Fruit fly (Drosophila melanogaster): ENCODE data around the gene aop.

DNA sequence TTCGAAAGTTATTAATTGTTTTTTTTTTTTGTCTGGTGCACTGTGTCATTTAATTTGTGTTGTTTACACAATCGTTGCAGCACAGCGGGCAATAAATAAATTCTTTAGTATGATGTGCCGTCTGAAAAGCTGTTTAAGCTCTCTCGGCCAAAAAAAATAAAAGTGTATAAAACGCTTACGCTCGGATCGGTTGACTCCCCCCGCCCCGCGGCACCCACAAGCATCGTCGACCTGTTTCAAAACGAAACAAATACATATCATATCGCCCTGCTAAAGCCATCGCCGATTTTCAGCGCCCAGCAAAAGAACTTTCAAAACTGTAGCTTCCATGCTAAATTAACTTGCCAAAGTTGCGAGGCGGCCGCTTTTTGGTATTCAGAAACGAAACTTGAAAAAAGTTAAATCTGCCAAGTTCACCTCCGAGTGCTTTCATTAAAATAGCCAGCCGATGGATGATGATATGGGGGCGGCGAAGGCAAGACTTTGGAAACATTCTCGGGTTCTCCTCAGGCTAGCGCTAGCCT is 15.8 kb upstream of the aop start:
- TF ChIP-seq ey (GFP tag; optimal IDR thresholded peaks at IDR 0.05): no peak
- no peak for TF ChIP-seq Myc (optimal IDR thresholded peaks at IDR 0.05)
- no peak for TF ChIP-seq OdsH (GFP tag; optimal IDR thresholded peaks at IDR 0.05)
- no peak for TF ChIP-seq fru (GFP tag; optimal IDR thresholded peaks at IDR 0.05)
- TF ChIP-seq rgr (GFP tag; optimal IDR thresholded peaks at IDR 0.05): no peak
- TF ChIP-seq pan (optimal IDR thresholded peaks at IDR 0.05): no peak
- TF ChIP-seq HLH106 (tag; optimal IDR thresholded peaks at IDR 0.05): no peak
- TF ChIP-seq dsf (GFP tag; optimal IDR thresholded peaks at IDR 0.05; ENCODE audit: borderline replicate concordance): no peak
- TF ChIP-seq psq (GFP tag; optimal IDR thresholded peaks at IDR 0.05): no peak
- no peak for TF ChIP-seq usp (GFP tag; optimal IDR thresholded peaks at IDR 0.05)
- no peak for TF ChIP-seq Rel (GFP tag; optimal IDR thresholded peaks at IDR 0.05)
- TF ChIP-seq Rel (tag; optimal IDR thresholded peaks at IDR 0.05): peak; percentile 30
- no peak for TF ChIP-seq lola (GFP tag; optimal IDR thresholded peaks at IDR 0.05)
